Worm (Caenorhabditis elegans) whole organism, L3 larva: ENCODE results near the gene T25B2.2.

Experiments used
- ama-1 ChIP-seq: fragments of 150-350 bp; optimal IDR thresholded peaks from 2 replicates; lab custom pipeline; 2018
- elt-2 ChIP-seq: sonication (generic microtip); optimal IDR thresholded peaks from 2 replicates; lab custom pipeline; 2016; ENCODE audit warnings: missing genetic modification reagents, mild to moderate bottlenecking, missing genetic modification characterization, missing compliant biosample characterization
- fkh-10 ChIP-seq: sonication (generic microtip); optimal IDR thresholded peaks from 2 replicates; lab custom pipeline; 2017; ENCODE audit warnings: missing biosample characterization, missing genetic modification reagents, missing genetic modification characterization
- nhr-12 ChIP-seq: fragments of 150-350 bp; optimal IDR thresholded peaks from 2 replicates; lab custom pipeline; 2014; ENCODE audit warnings: missing biosample characterization, missing genetic modification characterization
- nhr-77 ChIP-seq: fragments of 150-350 bp; optimal IDR thresholded peaks from 2 replicates; lab custom pipeline; 2014; ENCODE audit warnings: missing biosample characterization, missing genetic modification characterization
- pha-4 ChIP-seq: fragments of 150-350 bp; optimal IDR thresholded peaks from 2 replicates; lab custom pipeline; 2014; ENCODE audit warnings: missing biosample characterization, missing genetic modification reagents, missing genetic modification characterization
- snpc-4 ChIP-seq: fragments of 150-350 bp; optimal IDR thresholded peaks from 2 replicates; lab custom pipeline; 2014; ENCODE audit warnings: missing biosample characterization, missing genetic modification characterization
- unc-39 ChIP-seq: sonication (generic microtip); optimal IDR thresholded peaks from 4 replicates; lab custom pipeline; 2017; ENCODE audit warnings: missing biosample characterization, missing genetic modification characterization
- ztf-11 ChIP-seq: fragments of 150-350 bp; optimal IDR thresholded peaks from 2 replicates; lab custom pipeline; 2014; ENCODE audit warnings: missing biosample characterization, missing genetic modification characterization

ce11 chrX:6221097-6221496, 51.7 kb downstream of the T25B2.2 start:
- no peak for TF ChIP-seq pha-4 (tag; lab: Kevin White, UChicago)
- no peak for TF ChIP-seq elt-2 (tag; lab: Kevin White, UChicago)
- no peak for TF ChIP-seq fkh-10 (GFP tag; lab: Kevin White, UChicago)
- no peak for TF ChIP-seq nhr-77
- no peak for TF ChIP-seq unc-39 (tag; lab: Kevin White, UChicago)
- TF ChIP-seq ama-1 (lab: Kevin White, UChicago), result no peak
- TF ChIP-seq ztf-11, result no peak
- no peak for TF ChIP-seq snpc-4
- no peak for TF ChIP-seq nhr-12 (tag; lab: Kevin White, UChicago)
